Fruit fly (Drosophila melanogaster): ENCODE measurements around the gene CG9988.

CG9988 gene

DNA sequence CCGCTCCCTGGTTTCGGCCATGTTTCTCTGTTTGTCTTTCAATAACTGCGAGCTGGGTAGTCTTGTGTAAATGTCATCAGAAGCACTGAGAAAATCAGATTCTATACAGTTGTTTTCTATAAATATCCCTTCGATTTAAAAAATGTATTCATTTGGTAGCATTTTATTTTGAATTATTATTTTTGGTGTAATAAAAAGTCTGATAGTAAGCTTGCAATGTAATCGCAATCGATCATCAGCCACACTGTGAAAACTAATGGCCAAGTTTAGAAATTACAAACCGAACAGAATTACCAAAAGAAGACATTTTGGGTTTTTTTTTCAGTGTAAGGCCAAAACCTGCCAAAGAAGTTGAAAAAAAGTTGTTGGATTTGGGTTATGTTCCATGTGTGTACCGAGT, 15.4 kb upstream of the CG9988 start:
- TF ChIP-seq EcR (GFP tag; optimal IDR thresholded peaks at IDR 0.05), result no peak
- no peak for TF ChIP-seq pan (optimal IDR thresholded peaks at IDR 0.05)
- no peak for TF ChIP-seq Dll (optimal IDR thresholded peaks at IDR 0.05)
- TF ChIP-seq psq (optimal IDR thresholded peaks at IDR 0.05), result no peak
- no peak for TF ChIP-seq CG8478 (optimal IDR thresholded peaks at IDR 0.05)
- TF ChIP-seq usp (GFP tag; optimal IDR thresholded peaks at IDR 0.05), result no peak

DNA sequence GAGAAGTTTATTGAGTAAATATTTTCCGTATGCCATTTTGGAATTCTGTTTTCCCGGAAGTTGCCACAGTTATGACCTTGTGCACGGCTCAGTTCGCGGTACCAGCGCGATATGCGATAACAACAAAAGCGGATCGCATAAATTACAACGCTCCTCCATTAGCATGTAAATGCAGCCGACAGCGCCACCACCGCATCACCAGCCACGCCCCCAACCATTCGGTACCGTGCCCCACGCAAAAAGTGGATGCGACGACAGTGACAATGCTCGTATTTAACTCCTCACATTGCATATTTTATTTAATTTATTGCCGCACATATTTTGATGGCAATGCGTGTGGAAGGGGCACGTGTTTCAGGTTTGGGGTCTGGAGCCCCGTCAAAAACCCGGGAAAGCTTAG, 13.1 kb upstream of the CG9988 start:
- TF ChIP-seq CG8478 (optimal IDR thresholded peaks at IDR 0.05), result no peak
- no peak for TF ChIP-seq psq (optimal IDR thresholded peaks at IDR 0.05)
- TF ChIP-seq Dll (optimal IDR thresholded peaks at IDR 0.05), result no peak
- no peak for TF ChIP-seq pan (optimal IDR thresholded peaks at IDR 0.05)
- TF ChIP-seq usp (GFP tag; optimal IDR thresholded peaks at IDR 0.05), result no peak
- no peak for TF ChIP-seq EcR (GFP tag; optimal IDR thresholded peaks at IDR 0.05)

DNA sequence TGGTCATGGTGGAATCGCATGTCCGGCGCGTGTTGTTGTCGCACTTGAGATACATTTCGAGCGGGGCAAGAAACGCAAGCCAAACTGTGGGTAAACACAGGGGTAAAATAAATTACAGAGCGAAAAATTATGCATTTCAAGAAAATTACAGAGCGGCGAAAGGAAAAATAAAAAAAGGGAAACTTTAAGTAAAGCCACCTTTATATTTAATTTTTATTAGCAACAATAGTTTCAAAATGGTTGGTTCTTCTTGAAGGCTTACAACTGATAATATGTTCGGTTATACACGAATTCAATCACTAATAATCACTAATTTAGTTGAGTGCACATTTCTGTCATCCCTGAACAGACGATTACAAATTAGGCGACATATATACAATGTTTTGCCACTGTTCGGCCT, 12.6 kb upstream of the CG9988 start:
- TF ChIP-seq CG8478 (optimal IDR thresholded peaks at IDR 0.05) (no peak), EcR (GFP tag; optimal IDR thresholded peaks at IDR 0.05) (no peak), psq (optimal IDR thresholded peaks at IDR 0.05) (no peak), usp (GFP tag; optimal IDR thresholded peaks at IDR 0.05) (no peak), pan (optimal IDR thresholded peaks at IDR 0.05) (no peak), Dll (optimal IDR thresholded peaks at IDR 0.05) (no peak)

DNA sequence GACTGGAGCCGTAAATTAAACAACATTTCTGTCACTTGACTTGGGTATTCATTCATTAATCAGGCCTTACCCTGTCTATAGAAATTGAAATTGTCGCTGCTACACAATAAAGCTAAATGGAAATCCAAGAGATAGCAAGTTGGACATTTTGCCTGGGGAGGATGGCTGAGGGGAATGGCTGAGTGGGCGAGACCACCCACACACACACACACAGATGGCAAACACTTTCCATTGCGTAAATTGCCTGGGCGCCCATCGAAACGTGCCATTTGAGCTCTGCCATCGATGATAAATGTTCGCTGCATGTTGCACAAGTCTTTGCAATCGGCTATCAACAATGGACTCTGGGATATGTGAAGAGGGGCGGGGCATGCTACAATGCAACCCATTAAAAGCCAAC, 8.9 kb upstream of the CG9988 start:
- TF ChIP-seq EcR (GFP tag; optimal IDR thresholded peaks at IDR 0.05) (no peak), psq (optimal IDR thresholded peaks at IDR 0.05) (no peak), pan (optimal IDR thresholded peaks at IDR 0.05) (no peak), CG8478 (optimal IDR thresholded peaks at IDR 0.05) (no peak), Dll (optimal IDR thresholded peaks at IDR 0.05) (no peak), usp (GFP tag; optimal IDR thresholded peaks at IDR 0.05) (no peak)

DNA sequence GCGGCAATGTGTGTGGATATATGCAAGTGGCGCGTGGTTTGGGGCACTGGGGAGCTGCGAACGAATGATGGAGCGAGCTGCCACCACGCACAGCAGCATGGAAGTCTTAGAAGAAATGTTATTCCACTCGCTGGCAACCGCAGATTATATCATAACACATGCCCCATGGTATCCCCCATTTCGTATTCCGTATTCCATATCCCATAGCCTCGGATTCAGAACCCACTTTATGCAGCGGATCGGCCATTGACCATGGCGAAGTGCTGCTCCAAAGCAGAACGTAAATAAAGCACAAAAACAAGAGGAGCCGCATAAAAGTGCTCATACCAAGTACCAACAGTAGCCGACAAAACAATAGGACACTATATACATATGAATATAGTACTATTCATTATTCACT, 7.5 kb upstream of the CG9988 start:
- TF ChIP-seq pan (optimal IDR thresholded peaks at IDR 0.05) (no peak), EcR (GFP tag; optimal IDR thresholded peaks at IDR 0.05) (peak in 1 of 2 experiments; percentile 57)

DNA sequence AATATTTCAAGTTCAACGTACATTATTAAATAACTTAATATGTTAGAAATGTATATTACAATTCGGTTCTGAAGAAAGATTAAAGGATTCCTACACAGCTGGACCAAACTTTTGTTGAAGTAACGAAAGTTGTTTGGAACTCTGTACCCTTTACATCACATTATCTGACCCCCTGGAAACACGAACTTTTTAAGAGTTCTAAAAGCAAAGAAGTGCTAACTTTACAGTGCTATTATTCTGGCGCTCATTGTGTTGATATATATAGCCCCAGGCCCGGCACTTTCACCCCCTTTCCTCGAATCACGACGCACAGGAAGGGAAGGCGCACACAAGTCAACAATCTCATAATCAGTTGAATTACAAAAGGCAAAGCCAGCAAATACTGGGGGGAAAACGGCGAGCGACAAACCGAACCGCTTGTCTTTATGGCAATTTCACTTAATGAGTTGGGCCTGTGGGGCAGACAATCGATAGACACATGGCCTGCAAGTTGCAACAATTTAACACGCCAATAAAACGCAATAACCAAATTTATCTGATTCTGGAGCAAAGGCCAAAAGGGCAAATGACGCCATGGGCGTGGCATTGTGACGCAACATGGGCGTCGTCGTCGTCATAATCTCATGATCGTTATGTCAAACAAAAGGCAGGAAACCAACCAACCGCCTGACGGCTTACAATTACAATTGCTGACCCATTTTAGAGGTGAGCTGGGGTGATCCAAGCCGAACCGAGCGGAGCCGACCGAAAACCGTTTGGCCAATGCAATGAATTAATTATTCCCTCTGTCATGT, 6.8 kb upstream of the CG9988 start:
- TF ChIP-seq Dll (optimal IDR thresholded peaks at IDR 0.05), result no peak
- no peak for TF ChIP-seq usp (GFP tag; optimal IDR thresholded peaks at IDR 0.05)
- TF ChIP-seq EcR (GFP tag; optimal IDR thresholded peaks at IDR 0.05), result peak in 1 of 2 experiments; percentile 77
- TF ChIP-seq CG8478 (optimal IDR thresholded peaks at IDR 0.05), result no peak
- TF ChIP-seq pan (optimal IDR thresholded peaks at IDR 0.05), result no peak

DNA sequence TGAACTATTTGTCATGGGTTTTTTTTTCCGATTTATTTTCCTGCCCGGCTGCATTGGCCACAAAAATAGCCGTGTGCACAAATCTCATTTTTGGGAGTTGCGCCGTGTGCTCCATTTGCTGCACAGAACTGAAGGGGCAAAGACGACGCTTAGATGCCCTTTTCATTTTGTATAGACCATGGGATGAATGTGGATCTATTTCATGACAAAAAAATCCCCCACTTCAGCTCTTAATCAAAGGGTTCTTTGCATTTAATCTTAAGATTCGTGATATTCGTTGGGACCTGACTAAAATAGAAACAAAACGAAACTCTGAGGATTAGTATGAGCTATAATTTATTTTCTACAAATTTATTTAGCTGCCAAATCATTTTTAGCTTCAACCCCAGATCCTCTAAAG, 6.1 kb upstream of the CG9988 start:
- TF ChIP-seq EcR (GFP tag; optimal IDR thresholded peaks at IDR 0.05) (no peak), Dll (optimal IDR thresholded peaks at IDR 0.05) (no peak)

DNA sequence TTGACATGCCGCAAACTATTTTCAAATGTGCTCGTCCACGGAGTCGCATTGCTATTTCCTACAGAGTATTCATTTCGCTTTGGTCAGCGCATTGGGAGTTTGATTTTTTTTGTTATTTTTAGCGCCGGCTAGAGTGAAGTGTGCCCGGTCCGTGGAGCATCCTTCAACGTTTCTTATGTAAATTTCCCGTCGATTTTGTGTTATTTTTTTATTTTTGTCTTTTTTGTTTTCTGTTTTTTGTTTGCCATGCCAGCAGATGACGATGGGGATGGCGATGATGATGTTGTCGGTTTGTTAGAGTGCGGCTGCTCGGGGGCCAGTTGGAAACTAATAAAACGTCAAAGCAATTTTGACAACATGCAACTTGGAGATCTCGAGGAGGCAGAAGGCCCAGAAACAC, 5.3 kb upstream of the CG9988 start:
- no peak for TF ChIP-seq usp (GFP tag; optimal IDR thresholded peaks at IDR 0.05)

DNA sequence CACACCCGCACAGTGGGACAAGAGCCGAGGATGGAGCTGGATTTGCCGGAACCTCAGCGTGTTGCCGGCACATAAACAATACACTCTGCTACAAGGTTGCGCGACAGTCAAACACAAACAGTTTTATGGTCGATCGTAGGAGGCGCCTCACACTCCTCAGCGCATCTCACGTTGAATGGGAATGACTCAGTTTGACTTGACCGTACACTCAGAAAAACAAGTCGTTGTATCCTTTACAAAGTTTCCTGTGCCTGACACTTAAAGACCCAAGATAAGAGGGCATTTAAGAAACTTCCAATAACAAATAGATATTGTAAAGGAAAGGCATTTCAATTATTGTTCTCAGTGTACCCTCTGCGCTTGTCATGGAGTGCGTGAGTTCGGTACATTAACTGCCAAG, 4.5 kb upstream of the CG9988 start:
- TF ChIP-seq Dll (optimal IDR thresholded peaks at IDR 0.05) (no peak), pan (optimal IDR thresholded peaks at IDR 0.05) (no peak), psq (optimal IDR thresholded peaks at IDR 0.05) (no peak), EcR (GFP tag; optimal IDR thresholded peaks at IDR 0.05) (no peak), usp (GFP tag; optimal IDR thresholded peaks at IDR 0.05) (no peak), CG8478 (optimal IDR thresholded peaks at IDR 0.05) (no peak)

DNA sequence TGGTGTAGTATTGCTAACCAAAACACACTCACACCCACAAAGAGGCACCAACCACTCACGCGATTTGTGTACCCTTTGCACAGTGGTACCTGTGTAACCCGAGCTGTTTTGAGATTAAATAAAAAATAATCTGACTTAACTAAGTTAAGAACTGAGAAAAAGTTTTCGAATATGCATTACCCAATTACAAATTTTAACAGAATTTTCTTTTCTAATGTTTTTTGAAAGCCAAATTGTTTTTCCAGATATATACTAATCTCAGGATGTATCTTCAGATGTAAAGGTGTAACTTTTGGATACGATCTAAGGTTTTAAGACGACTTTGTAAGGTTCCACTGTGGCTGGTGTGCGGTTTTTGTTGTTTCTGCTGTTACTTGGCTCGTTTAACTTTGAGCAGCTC, 2.5 kb upstream of the CG9988 start:
- TF ChIP-seq usp (GFP tag; optimal IDR thresholded peaks at IDR 0.05), result no peak
- TF ChIP-seq pan (optimal IDR thresholded peaks at IDR 0.05), result no peak
- no peak for TF ChIP-seq psq (optimal IDR thresholded peaks at IDR 0.05)
- TF ChIP-seq CG8478 (optimal IDR thresholded peaks at IDR 0.05), result no peak
- TF ChIP-seq Dll (optimal IDR thresholded peaks at IDR 0.05), result no peak
- TF ChIP-seq EcR (GFP tag; optimal IDR thresholded peaks at IDR 0.05), result no peak

DNA sequence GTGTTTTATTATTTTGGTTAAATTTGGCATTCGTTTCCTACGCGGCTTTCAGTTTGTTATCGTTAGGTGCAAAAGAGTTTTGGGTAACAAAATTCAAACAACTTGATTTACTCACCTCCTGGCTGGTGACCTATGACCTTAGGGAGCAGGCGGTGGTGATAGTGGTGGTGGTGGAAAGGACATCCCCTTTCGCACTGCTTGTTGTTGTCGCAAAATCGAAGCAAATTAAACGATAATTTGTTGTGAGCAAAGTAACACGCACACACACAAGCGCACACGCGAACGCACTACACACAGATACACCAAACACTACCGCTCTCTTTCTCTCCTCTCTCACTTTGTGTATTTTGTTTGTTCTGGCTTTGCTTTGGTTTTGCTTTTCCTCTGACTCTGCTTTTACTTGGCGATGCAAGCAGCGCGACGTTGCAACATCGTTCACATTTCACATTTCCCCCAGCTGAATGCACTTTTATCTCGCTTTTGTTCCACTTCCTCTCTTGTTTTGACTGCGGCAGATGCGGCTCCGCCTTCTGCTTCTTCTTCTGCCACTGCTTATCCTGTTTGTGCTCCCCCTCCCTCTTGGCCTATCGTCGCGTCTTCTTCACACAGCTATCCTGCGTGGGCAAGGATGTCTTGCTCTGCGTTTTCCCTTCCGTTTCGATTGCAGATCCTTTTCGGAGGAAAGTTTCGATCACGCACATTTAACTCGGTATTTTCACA, 1.8 kb upstream of the CG9988 start:
- TF ChIP-seq usp (GFP tag; optimal IDR thresholded peaks at IDR 0.05) (no peak), Dll (optimal IDR thresholded peaks at IDR 0.05) (peak; percentile 25), CG8478 (optimal IDR thresholded peaks at IDR 0.05) (no peak), pan (optimal IDR thresholded peaks at IDR 0.05) (no peak), psq (optimal IDR thresholded peaks at IDR 0.05) (no peak), EcR (GFP tag; optimal IDR thresholded peaks at IDR 0.05) (no peak)

DNA sequence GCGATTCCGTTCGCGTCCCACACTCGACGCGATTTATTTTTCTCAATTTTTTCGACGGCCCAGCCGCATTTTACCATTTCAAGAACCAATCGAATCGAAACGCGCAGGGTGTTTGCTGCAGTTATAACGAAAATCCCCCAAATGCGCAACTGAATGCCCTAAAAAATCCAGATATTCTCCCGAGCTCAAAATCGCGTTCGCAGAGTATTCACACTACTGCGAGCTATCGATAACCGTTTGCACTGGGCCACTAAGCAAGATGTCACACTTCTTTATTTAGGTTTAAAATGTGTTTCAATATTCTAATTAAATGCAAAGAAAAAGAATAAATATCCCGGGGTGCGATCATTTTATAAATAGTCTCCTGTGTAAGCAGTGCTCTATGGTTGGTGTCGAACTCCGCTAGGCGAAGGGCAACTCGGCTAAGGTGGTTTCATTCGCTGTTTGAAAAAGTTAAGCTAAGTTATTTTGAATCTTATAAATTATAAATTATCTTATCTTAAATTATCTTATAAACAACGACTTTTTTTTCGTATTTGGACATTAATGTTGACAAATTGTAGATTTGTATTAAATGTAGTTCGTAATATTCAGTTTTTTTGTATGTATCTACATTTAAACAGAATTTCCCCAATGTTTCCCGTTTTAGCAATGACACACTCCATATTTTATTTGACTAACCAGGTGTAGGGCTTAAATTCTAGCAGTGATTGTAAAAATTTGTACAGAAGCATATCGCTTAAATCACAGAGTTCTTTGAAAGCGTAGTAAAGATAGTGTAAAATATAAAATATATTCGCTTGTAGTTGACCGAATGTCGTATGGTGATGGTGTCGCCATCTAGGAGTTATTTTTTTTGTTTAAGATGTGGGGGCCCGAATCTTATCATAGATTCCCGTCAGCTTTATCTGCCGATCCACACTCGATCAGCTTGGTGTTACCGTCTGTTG, 955 bp upstream of the CG9988 start, which contains the start of gene CG10011:
Gene CG10011 (minus strand): TSS at position 119 of the 950 bp plus-strand sequence.
- TF ChIP-seq Dll (optimal IDR thresholded peaks at IDR 0.05) (no peak), CG8478 (optimal IDR thresholded peaks at IDR 0.05) (peak; percentile 10)
